Fruit fly (Drosophila melanogaster) whole organism, embryonic: ENCODE results near the gene CG44008.
A peak's percentile ranks its signal among the peaks of the same experiment; 100 is the strongest.

Experiments used
- Antp ChIP-seq: fragments of 200-800 bp; sonication (Bioruptor generic); optimal IDR thresholded peaks from 3 replicates; lab custom pipeline; 2016; ENCODE audit warnings: missing biosample characterization, missing genetic modification characterization
- Atf3 ChIP-seq: fragments of 200-800 bp; sonication (Bioruptor generic); optimal IDR thresholded peaks from 3 replicates; lab custom pipeline; 2016; ENCODE audit warnings: missing biosample characterization, missing genetic modification characterization
- CG10431 ChIP-seq: fragments of 200-800 bp; sonication (Bioruptor generic); optimal IDR thresholded peaks from 3 replicates; lab custom pipeline; 2018; ENCODE audit warnings: missing biosample characterization, mild to moderate bottlenecking, missing genetic modification characterization
- CG11456 ChIP-seq: fragments of 200-800 bp; sonication (Bioruptor generic); IDR thresholded peaks from 3 replicates; pipeline ENCODE4 v1.3.6; 2022; ENCODE audit warnings: missing biosample characterization, missing genetic modification characterization
- CG13123 ChIP-seq: fragments of 200-800 bp; sonication (Bioruptor generic); optimal IDR thresholded peaks from 2 replicates; lab custom pipeline; 2016; ENCODE audit warnings: missing biosample characterization, missing genetic modification characterization
- CG16779 ChIP-seq: fragments of 200-800 bp; sonication (Bioruptor generic); IDR thresholded peaks from 2 replicates; pipeline ENCODE4 v1.3.6; 2022; ENCODE audit warnings: missing biosample characterization, missing genetic modification characterization
- CG17568 ChIP-seq: fragments of 200-800 bp; sonication (Bioruptor generic); optimal IDR thresholded peaks from 2 replicates; lab custom pipeline; 2018; ENCODE audit warnings: missing biosample characterization, mild to moderate bottlenecking, missing genetic modification characterization, moderate library complexity
- CG1792 ChIP-seq: fragments of 200-800 bp; sonication (Bioruptor generic); optimal IDR thresholded peaks from 2 replicates; lab custom pipeline; 2016; ENCODE audit warnings: missing biosample characterization, missing genetic modification characterization
- CG18619 ChIP-seq: fragments of 200-800 bp; sonication (Bioruptor generic); optimal IDR thresholded peaks from 3 replicates; lab custom pipeline; 2017; ENCODE audit warnings: missing biosample characterization, mild to moderate bottlenecking, missing genetic modification characterization
- CG31388 ChIP-seq: fragments of 200-800 bp; sonication (Bioruptor generic); optimal IDR thresholded peaks from 2 replicates; lab custom pipeline; 2016; ENCODE audit warnings: missing biosample characterization, missing genetic modification characterization
- CG3163 ChIP-seq: fragments of 200-800 bp; sonication (Bioruptor generic); optimal IDR thresholded peaks from 3 replicates; lab custom pipeline; 2016; ENCODE audit warnings: missing biosample characterization, missing genetic modification characterization
- CG3838 ChIP-seq: fragments of 200-800 bp; sonication (Bioruptor generic); optimal IDR thresholded peaks from 3 replicates; lab custom pipeline; 2016; ENCODE audit warnings: missing biosample characterization, missing genetic modification characterization
- CG42726 ChIP-seq: fragments of 200-800 bp; sonication (Bioruptor generic); IDR thresholded peaks from 2 replicates; pipeline ENCODE4 v1.3.6; 2022; ENCODE audit warnings: missing biosample characterization, missing genetic modification characterization; ENCODE audit not compliant: partially characterized antibody
- CG5953 ChIP-seq: fragments of 200-800 bp; sonication (Bioruptor generic); IDR thresholded peaks from 2 replicates; pipeline ENCODE4 v1.3.6; 2022; ENCODE audit warnings: missing biosample characterization, missing genetic modification characterization
- CG6689 ChIP-seq: fragments of 200-800 bp; sonication (Bioruptor generic); IDR thresholded peaks from 2 replicates; pipeline ENCODE4 v1.3.6; 2022; ENCODE audit warnings: missing biosample characterization, missing genetic modification characterization
- CG7556 ChIP-seq: fragments of 200-800 bp; sonication (Bioruptor generic); optimal IDR thresholded peaks from 2 replicates; lab custom pipeline; 2017; ENCODE audit warnings: missing biosample characterization, mild to moderate bottlenecking, missing genetic modification characterization
- CG7839 ChIP-seq: fragments of 200-800 bp; sonication (Bioruptor generic); optimal IDR thresholded peaks from 3 replicates; lab custom pipeline; 2018; ENCODE audit warnings: missing biosample characterization, mild to moderate bottlenecking, missing genetic modification characterization, moderate library complexity
- CG8388 ChIP-seq: fragments of 200-800 bp; sonication (Bioruptor generic); optimal IDR thresholded peaks from 2 replicates; lab custom pipeline; 2019; ENCODE audit warnings: missing biosample characterization, mild to moderate bottlenecking, missing genetic modification characterization, moderate library complexity
- CG9437 ChIP-seq: fragments of 200-800 bp; sonication (Bioruptor generic); optimal IDR thresholded peaks from 2 replicates; lab custom pipeline; 2018; ENCODE audit warnings: missing biosample characterization, mild to moderate bottlenecking, missing genetic modification characterization
- GATAe ChIP-seq: fragments of 200-800 bp; sonication (Bioruptor generic); conservative IDR thresholded peaks from 2 replicates; pipeline ENCODE4 v1.3.6; 2022; ENCODE audit warnings: missing biosample characterization, missing genetic modification characterization
- HLH4C ChIP-seq: fragments of 200-800 bp; sonication (Bioruptor generic); IDR thresholded peaks from 3 replicates; pipeline ENCODE4 v1.3.6; 2022; ENCODE audit warnings: missing biosample characterization, missing genetic modification characterization; ENCODE audit not compliant: partially characterized antibody
- Hmr ChIP-seq: fragments of 200-800 bp; sonication (Bioruptor generic); optimal IDR thresholded peaks from 3 replicates; lab custom pipeline; 2017; ENCODE audit warnings: mild to moderate bottlenecking, missing biosample characterization, missing genetic modification reagents, missing genetic modification characterization
- Hr51 ChIP-seq, 2 experiments: fragments of 200-800 bp; sonication (Bioruptor generic); optimal IDR thresholded peaks; 2 replicates in 1 of 2; 3 replicates in 1 of 2; lab custom pipeline; 2016 to 2018; ENCODE audit warnings: missing biosample characterization in 2 of 2, missing genetic modification characterization in 2 of 2, mild to moderate bottlenecking in 1 of 2, moderate library complexity in 1 of 2
- MBD-R2 ChIP-seq: fragments of 200-800 bp; sonication (Bioruptor generic); IDR thresholded peaks from 2 replicates; pipeline ENCODE4 v1.3.6; 2022; ENCODE audit warnings: missing biosample characterization, missing genetic modification characterization
- Meics ChIP-seq: fragments of 200-800 bp; sonication (Bioruptor generic); optimal IDR thresholded peaks from 2 replicates; lab custom pipeline; 2017; ENCODE audit warnings: missing biosample characterization, mild to moderate bottlenecking, missing genetic modification characterization
- Nf-YB ChIP-seq: fragments of 200-800 bp; sonication (Bioruptor generic); optimal IDR thresholded peaks from 3 replicates; lab custom pipeline; 2019; ENCODE audit warnings: missing biosample characterization, mild to moderate bottlenecking, missing genetic modification characterization, moderate library complexity
- NfI ChIP-seq: fragments of 200-800 bp; sonication (Bioruptor generic); optimal IDR thresholded peaks from 3 replicates; lab custom pipeline; 2018; ENCODE audit warnings: missing biosample characterization, mild to moderate bottlenecking, missing genetic modification characterization, moderate library complexity
- Ravus ChIP-seq: fragments of 200-800 bp; sonication (Bioruptor generic); IDR thresholded peaks from 2 replicates; pipeline ENCODE4 v1.3.6; 2022; ENCODE audit warnings: missing biosample characterization, missing genetic modification characterization
- Sox102F ChIP-seq: fragments of 200-800 bp; sonication (Bioruptor generic); optimal IDR thresholded peaks from 2 replicates; lab custom pipeline; 2018; ENCODE audit warnings: missing biosample characterization, mild to moderate bottlenecking, missing genetic modification characterization, moderate library complexity
- Taf1 ChIP-seq: fragments of 200-800 bp; sonication (Bioruptor generic); IDR thresholded peaks from 2 replicates; pipeline ENCODE4 v1.3.6; 2022; ENCODE audit warnings: missing biosample characterization, missing genetic modification characterization
- ac ChIP-seq: fragments of 200-800 bp; sonication (Bioruptor generic); optimal IDR thresholded peaks from 3 replicates; lab custom pipeline; 2017; ENCODE audit warnings: missing biosample characterization, mild to moderate bottlenecking, missing genetic modification characterization
- crp ChIP-seq, 2 experiments: fragments of 200-800 bp; sonication (Bioruptor generic); optimal IDR thresholded peaks; 2 replicates in 1 of 2; 3 replicates in 1 of 2; lab custom pipeline; 2017; ENCODE audit warnings: missing biosample characterization in 2 of 2, missing genetic modification characterization in 2 of 2, mild to moderate bottlenecking in 1 of 2, moderate library complexity in 1 of 2
- dmrt99B ChIP-seq: fragments of 200-800 bp; sonication (Bioruptor generic); optimal IDR thresholded peaks from 2 replicates; lab custom pipeline; 2018; ENCODE audit warnings: missing biosample characterization, mild to moderate bottlenecking, missing genetic modification characterization, moderate library complexity
- eve ChIP-seq, 2 experiments: fragments of >200 bp; optimal IDR thresholded peaks; 2 replicates each; lab custom pipeline; 2017; ENCODE audit warnings: missing biosample characterization in 2 of 2, missing genetic modification characterization in 2 of 2
- fd96Cb ChIP-seq: fragments of 200-800 bp; sonication (Bioruptor generic); optimal IDR thresholded peaks from 2 replicates; lab custom pipeline; 2018; ENCODE audit warnings: missing biosample characterization, mild to moderate bottlenecking, missing genetic modification characterization, moderate library complexity
- fu2 ChIP-seq: fragments of 200-800 bp; sonication (Bioruptor generic); optimal IDR thresholded peaks from 2 replicates; lab custom pipeline; 2016; ENCODE audit warnings: missing biosample characterization, missing genetic modification characterization
- gem ChIP-seq: fragments of 200-800 bp; sonication (Bioruptor generic); optimal IDR thresholded peaks from 2 replicates; lab custom pipeline; 2019; ENCODE audit warnings: missing biosample characterization, mild to moderate bottlenecking, missing genetic modification characterization, moderate library complexity
- salm ChIP-seq: fragments of 200-800 bp; sonication (Bioruptor generic); optimal IDR thresholded peaks from 2 replicates; lab custom pipeline; 2018; ENCODE audit warnings: missing biosample characterization, mild to moderate bottlenecking, missing genetic modification characterization
- shn ChIP-seq: fragments of 200-800 bp; sonication (Bioruptor generic); optimal IDR thresholded peaks from 3 replicates; lab custom pipeline; 2016; ENCODE audit warnings: missing biosample characterization, missing genetic modification characterization
- slbo ChIP-seq: fragments of 200-800 bp; sonication (Bioruptor generic); IDR thresholded peaks from 2 replicates; pipeline ENCODE4 v1.3.6; 2022; ENCODE audit warnings: missing biosample characterization, missing genetic modification characterization
- tup ChIP-seq: fragments of 200-800 bp; sonication (Bioruptor generic); optimal IDR thresholded peaks from 2 replicates; lab custom pipeline; 2016; ENCODE audit warnings: missing biosample characterization, mild to moderate bottlenecking, missing genetic modification characterization, moderate library complexity
- wor ChIP-seq: fragments of 200-800 bp; sonication (Bioruptor generic); IDR thresholded peaks from 2 replicates; pipeline ENCODE4 v1.3.6; 2022; ENCODE audit warnings: missing biosample characterization, missing genetic modification characterization
- z ChIP-seq: fragments of 200-800 bp; sonication (Bioruptor generic); IDR thresholded peaks from 3 replicates; pipeline ENCODE4 v1.3.6; 2022; ENCODE audit warnings: missing biosample characterization, missing genetic modification characterization

CG44008 gene

dm6 chr2L:11870867-11871452 lies 28.7 kb upstream of the CG44008 start:
- TF ChIP-seq CG11456 = 0 out of 3 replicates have a peak, but pooled peaks have one; percentile 9
- no peak for TF ChIP-seq tup

dm6 chr2L:11853130-11853529 lies 10.9 kb upstream of the CG44008 start, which contains the start of gene CG42751:
CG42751 (plus strand) TSS chr2L:11853430.
- no peak for TF ChIP-seq CG3163 (GFP tag; lab: Kevin White, UChicago)
- no peak for TF ChIP-seq Hmr (GFP tag; lab: Kevin White, UChicago)
- TF ChIP-seq CG13123 (GFP tag; lab: Kevin White, UChicago) = no peak
- no peak for TF ChIP-seq Taf1 (GFP tag; lab: Robert Waterston, UW)
- TF ChIP-seq HLH4C = no peak
- TF ChIP-seq fu2 (GFP tag; lab: Kevin White, UChicago) = no peak
- TF ChIP-seq CG5953 (GFP tag; lab: Robert Waterston, UW) = no peak
- TF ChIP-seq eve (GFP tag; optimal IDR thresholded peaks at IDR 0.05; lab: Kevin White, UChicago) = no peak
- no peak for TF ChIP-seq wor

dm6 chr2L:11849658-11850057 lies 7.4 kb upstream of the CG44008 start, which contains the start of gene Mal-B2:
Mal-B2 (plus strand) TSS chr2L:11849958.
- TF ChIP-seq slbo (GFP tag; lab: Robert Waterston, UW) (0 out of 2 replicates have a peak, but pooled peaks have one; percentile 25), gem (peak; percentile 47), CG6689 (GFP tag; lab: Robert Waterston, UW) (peak; percentile 39; the same call in 1 of the 2 replicates), Sox102F (GFP tag; lab: Kevin White, UChicago) (peak; percentile 29), Meics (GFP tag; lab: Kevin White, UChicago) (peak; percentile 2), dmrt99B (tag; lab: Kevin White, UChicago) (peak; percentile 7), crp (GFP tag; optimal IDR thresholded peaks at IDR 0.05; lab: Kevin White, UChicago) (peak in 1 of 2 experiments; percentile 22), GATAe (GFP tag; lab: Robert Waterston, UW) (no peak), CG17568 (GFP tag; lab: Kevin White, UChicago) (no peak), z (GFP tag; lab: Robert Waterston, UW) (no peak), Hr51 (GFP tag; optimal IDR thresholded peaks at IDR 0.05; lab: Kevin White, UChicago) (peak in 1 of 2 experiments; percentile 15), Nf-YB (GFP tag; lab: Kevin White, UChicago) (no peak), shn (no peak)

dm6 chr2L:11846926-11847325 lies 4.7 kb upstream of the CG44008 start, which contains the start of gene Mal-B1:
Mal-B1 (plus strand) TSS chr2L:11847226.
- TF ChIP-seq Antp = no peak
- TF ChIP-seq Ravus = no peak
- no peak for TF ChIP-seq CG8388 (GFP tag; lab: Kevin White, UChicago)
- no peak for TF ChIP-seq CG16779 (GFP tag; lab: Robert Waterston, UW)
- TF ChIP-seq CG42726 (GFP tag; lab: Robert Waterston, UW) = no peak
- TF ChIP-seq NfI (GFP tag; lab: Kevin White, UChicago) = no peak
- TF ChIP-seq Atf3 (GFP tag; lab: Kevin White, UChicago) = no peak
- no peak for TF ChIP-seq CG7839 (tag; lab: Kevin White, UChicago)
- no peak for TF ChIP-seq CG9437
- TF ChIP-seq fd96Cb (tag; lab: Kevin White, UChicago) = no peak
- TF ChIP-seq CG1792 (GFP tag; lab: Kevin White, UChicago) = no peak
- no peak for TF ChIP-seq MBD-R2 (GFP tag; lab: Robert Waterston, UW)
- TF ChIP-seq salm (tag; lab: Kevin White, UChicago) = no peak
- no peak for TF ChIP-seq CG3838
- no peak for TF ChIP-seq CG31388
- TF ChIP-seq ac = no peak
- TF ChIP-seq CG10431 (GFP tag; lab: Kevin White, UChicago) = no peak
- no peak for TF ChIP-seq CG7556 (GFP tag; lab: Kevin White, UChicago)
- no peak for TF ChIP-seq CG18619 (GFP tag; lab: Kevin White, UChicago)
